Fruit fly (Drosophila melanogaster): ENCODE data around the gene CG18530.
A peak's percentile ranks its signal among the peaks of the same experiment; 100 is the strongest.

Gene CG18530

dm6 chr3R:12642051-12642532 is 8.9 kb downstream of the CG18530 start, which contains the start of gene CG6753:
Gene CG6753, minus strand, starts transcription at chr3R:12642482.
- no peak for TF ChIP-seq noc (tag; optimal IDR thresholded peaks at IDR 0.05)

- TF ChIP-seq noc (tag; optimal IDR thresholded peaks at IDR 0.05): no peak
Measured at dm6 chr3R:12644621-12645310, 11.6 kb downstream of the CG18530 start.

dm6 chr3R:12645771-12646317 is 12.7 kb downstream of the CG18530 start:
- TF ChIP-seq noc (tag; optimal IDR thresholded peaks at IDR 0.05): no peak

DNA sequence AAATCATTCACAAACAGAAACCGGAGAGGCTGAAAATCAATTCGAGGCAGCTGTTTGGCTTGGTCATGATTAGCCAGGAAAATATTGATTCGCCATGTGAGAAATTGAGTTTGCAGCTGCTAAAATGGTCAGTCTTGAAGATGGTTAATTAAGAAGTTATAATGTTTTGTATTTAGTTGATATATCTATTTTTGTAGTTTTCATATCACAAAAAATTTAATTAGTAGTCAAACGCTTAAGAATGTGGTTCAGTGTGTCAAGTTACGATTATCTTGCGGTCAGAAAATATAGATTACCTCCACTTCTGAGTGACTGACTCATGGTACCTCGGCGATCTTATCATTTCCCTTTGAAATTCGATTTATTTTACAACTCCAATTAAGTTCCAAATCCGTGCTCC is 13.8 kb downstream of the CG18530 start:
- TF ChIP-seq noc (tag; optimal IDR thresholded peaks at IDR 0.05): no peak

DNA sequence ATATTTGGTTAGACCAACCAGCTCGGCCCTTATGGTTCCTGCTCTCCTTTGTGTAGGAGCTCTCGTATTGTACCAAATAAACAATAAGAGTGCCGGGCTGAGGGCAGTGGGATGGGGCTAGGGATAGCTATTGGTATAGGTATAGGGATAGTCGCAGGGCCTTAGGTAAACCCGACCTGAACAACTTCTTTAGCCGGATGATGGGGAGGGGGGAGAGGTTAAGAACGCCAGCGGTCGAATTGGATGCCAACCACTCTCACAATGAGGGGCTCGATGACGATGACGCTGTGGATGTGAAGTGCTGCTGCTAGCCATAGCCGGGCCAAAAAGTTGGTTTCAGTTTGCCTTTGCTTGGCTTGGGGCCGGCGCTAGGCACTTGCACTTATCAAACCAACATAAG is 14.2 kb downstream of the CG18530 start:
- TF ChIP-seq noc (tag; optimal IDR thresholded peaks at IDR 0.05): no peak

- TF ChIP-seq noc (tag; optimal IDR thresholded peaks at IDR 0.05): no peak
Measured at dm6 chr3R:12647954-12648353, 14.8 kb downstream of the CG18530 start, which contains the start of gene Dtg. Gene Dtg, plus strand, starts transcription at chr3R:12648058.

DNA sequence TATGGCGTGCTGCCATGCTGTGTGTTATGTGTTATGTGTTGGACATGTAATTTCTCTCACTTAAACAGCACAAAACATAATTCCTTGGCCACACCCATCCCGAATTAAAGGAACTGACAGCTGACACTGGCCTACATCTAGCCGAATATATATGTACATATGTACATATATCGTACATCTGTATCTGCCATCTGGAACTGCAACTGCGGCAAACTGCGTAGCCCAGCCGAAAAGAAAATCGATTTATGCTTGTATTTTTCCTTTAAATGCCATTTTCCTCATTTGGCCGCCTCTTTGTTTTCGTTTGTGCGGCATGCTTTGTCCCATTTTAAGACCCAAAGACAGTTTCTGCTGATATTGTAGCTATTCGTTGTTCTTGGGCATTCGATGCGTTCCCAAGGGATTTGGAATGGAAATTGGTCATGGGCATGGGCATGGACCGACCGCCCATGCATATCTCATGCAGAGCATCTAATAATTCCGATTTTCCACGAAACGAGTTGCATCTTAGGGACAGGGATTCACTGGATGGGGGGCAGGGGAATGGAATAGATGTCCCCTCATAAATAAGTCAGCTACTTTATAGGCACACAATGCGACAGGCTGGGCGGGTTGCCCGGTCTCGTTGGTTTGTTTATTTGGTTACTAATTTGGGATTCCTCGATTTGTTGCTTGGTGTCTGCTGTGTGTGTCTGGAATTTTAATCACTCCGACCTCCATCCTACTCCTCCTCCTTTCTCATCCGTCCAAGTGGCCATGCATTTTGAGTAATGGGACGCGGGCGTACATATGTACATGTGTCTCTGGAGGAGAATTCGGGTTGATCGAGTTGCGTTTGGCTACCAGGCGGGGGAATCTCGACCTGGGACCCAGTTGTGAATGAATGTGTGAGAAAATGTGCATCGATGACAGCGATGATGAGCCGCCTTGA is 16.2 kb downstream of the CG18530 start:
- no peak for TF ChIP-seq noc (tag; optimal IDR thresholded peaks at IDR 0.05)

DNA sequence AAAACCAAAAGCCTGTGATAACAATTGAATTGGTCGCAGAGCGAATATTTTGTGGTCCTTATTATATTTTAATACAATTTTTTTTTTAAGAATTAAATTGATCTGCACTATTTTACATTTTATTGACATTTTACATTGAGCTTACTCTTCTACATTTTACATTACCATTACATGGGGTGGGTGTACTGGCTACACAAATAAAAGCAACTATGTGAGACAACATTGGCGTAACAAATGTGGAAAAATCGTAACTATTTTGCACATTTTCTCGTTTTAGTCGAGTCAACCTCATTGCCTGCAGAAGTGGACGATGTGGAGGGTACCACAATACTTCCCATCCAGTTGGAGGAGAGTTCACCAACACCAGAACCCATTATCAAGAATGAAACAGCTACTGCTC is 17.4 kb downstream of the CG18530 start:
- TF ChIP-seq noc (tag; optimal IDR thresholded peaks at IDR 0.05): no peak

- TF ChIP-seq noc (tag; optimal IDR thresholded peaks at IDR 0.05): no peak
Measured at dm6 chr3R:12652736-12653135, 19.6 kb downstream of the CG18530 start.

DNA sequence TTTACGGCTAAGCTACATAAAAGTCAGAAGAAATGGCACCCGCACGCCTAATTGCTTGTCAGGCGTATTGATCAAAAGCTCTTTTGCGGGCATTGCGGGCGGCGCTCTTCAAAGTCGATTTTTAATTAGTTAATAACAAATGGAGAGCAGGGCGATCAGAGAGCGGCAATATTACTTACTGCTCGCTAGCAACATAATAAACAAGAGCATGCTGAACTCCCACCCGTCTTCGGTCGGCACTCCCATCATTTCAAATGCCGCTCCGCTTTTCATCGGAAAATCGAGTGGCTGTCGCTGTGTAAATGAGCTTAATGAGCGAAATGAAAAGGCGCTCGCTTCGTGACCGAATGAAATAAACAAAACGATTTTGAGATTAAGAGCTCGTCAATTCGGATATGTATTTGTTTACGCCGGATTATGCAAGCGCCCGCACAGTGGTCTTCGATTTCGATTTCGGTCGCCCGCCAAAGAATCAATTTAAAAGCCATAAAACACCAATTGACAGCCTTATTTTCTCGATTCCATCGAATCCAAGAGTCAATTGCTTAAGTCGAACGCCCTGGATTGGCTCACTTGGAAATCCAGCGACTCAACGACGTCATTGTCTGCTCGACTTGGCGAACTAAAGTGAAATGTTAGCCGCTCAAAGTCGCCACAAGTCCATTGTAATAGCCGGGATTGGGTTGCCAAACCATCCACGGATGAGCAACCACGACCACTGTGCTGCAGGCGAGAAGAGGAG is 20.5 kb downstream of the CG18530 start:
- peak; percentile 67 for TF ChIP-seq noc (tag; optimal IDR thresholded peaks at IDR 0.05)

DNA sequence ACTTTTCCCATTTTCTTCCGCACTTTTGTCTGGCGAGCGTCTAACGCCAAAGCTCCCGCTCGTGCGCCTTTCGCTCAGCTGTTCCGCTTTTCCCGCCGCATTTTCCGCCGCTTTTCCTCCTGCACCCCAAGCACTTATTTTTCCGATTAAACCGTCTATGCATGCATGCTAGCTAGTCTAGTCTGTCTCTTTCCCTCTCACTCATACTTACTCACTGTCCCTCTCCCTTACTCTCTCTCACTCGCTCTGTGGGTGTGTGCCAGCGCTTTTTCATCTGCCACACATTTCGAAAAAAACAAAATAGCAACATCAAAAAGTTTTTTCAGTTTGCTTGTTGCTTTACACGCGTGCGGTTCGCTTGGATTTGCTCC is 21.1 kb downstream of the CG18530 start, which contains the start of gene CG6225:
Gene CG6225 (plus strand): TSS at position 325 of the 371 bp plus-strand sequence.
- TF ChIP-seq noc (tag; optimal IDR thresholded peaks at IDR 0.05): no peak

DNA sequence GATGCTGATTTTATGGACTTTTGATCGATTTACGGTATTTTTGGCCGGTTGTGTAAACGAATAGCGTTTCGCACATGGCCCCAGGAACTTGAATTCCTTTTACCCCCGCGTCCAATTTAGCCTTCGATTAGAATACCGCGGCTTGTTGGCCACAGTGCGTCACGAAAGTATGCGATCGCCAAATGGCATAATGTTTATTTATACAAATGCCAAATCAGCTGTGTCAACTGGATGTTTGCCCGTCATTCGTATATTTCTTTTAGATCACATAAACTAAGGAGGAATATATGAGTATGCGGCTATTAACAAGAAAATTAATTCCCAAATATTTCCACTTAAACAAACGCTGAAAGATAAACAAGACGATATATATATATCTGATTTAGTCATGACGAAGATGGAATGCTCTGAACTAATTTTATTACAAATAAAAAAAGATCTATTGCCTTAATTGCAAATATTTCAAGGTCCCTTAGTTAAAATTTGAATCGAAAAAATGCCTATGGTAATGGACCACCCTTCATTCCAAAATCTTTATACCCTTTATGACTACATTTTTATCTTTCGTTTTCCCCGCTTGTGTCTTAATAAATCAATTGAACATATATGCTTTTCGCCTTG is 23.9 kb downstream of the CG18530 start:
- peak; percentile 9 for TF ChIP-seq noc (tag; optimal IDR thresholded peaks at IDR 0.05)

DNA sequence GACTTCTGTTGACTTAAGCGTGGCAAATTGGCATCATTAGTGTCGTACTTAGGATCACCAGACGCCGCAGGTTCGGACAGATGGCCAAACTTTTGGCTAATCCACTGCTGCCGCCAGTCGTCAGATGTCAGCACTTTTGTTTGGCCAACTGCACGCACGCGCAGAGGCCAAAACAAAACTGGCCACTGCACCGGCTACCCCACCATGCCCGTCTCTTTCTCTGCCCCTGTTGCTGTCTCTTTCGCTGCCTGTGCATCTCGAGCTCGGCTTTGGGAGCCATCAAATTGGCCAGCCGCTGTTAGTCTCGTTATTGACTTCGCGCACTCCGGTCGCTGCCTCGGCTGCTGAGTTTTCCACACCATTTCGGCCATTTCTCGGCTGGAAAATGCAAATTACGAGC is 29.4 kb downstream of the CG18530 start, which contains the start of gene CG14395:
Gene CG14395 (plus strand): TSS at position 301 of the 400 bp plus-strand sequence.
- TF ChIP-seq noc (tag; optimal IDR thresholded peaks at IDR 0.05): no peak

dm6 chr3R:12666206-12666834 is 33.2 kb downstream of the CG18530 start:
- no peak for TF ChIP-seq noc (tag; optimal IDR thresholded peaks at IDR 0.05)
